Worm (Caenorhabditis elegans) whole organism, young adult: ENCODE data around the gene F41H10.4.

ENCODE experiments used
- B0019.2 ChIP-seq: fragments of 200-800 bp; sonication (Bioruptor generic); conservative IDR thresholded peaks from 2 replicates; pipeline ENCODE4 v1.3.6; 2022; ENCODE audit warnings: missing genetic modification reagents, missing genetic modification characterization, missing compliant biosample characterization
- B0035.1 ChIP-seq: sonication (generic microtip); optimal IDR thresholded peaks from 2 replicates; lab custom pipeline; 2016; ENCODE audit warnings: missing genetic modification characterization, mild to moderate bottlenecking, missing compliant biosample characterization, missing genotype, missing genetic modification reagents
- B0261.1 ChIP-seq: sonication (generic microtip); optimal IDR thresholded peaks from 2 replicates; lab custom pipeline; 2016; ENCODE audit warnings: mild to moderate bottlenecking, missing genetic modification characterization, moderate library complexity, missing compliant biosample characterization
- C06A6.2 ChIP-seq: fragments of 200-800 bp; sonication (Bioruptor generic); conservative IDR thresholded peaks from 2 replicates; pipeline ENCODE4 v1.3.6; 2022; ENCODE audit warnings: missing genetic modification characterization, missing compliant biosample characterization
- F10E7.11 ChIP-seq: sonication (generic microtip); optimal IDR thresholded peaks from 2 replicates; lab custom pipeline; 2017; ENCODE audit warnings: mild to moderate bottlenecking, missing genetic modification characterization, moderate library complexity, missing compliant biosample characterization
- F23B12.7 ChIP-seq: sonication (generic microtip); optimal IDR thresholded peaks from 2 replicates; lab custom pipeline; 2017; ENCODE audit warnings: missing genetic modification characterization, mild to moderate bottlenecking, missing compliant biosample characterization, antibody characterized with exemption, moderate library complexity; ENCODE audit not compliant: insufficient read depth
- F33H1.4 ChIP-seq: fragments of 200-800 bp; sonication (Bioruptor generic); IDR thresholded peaks from 2 replicates; pipeline ENCODE4 v1.3.6; 2022; ENCODE audit warnings: missing genetic modification reagents, missing genetic modification characterization, missing compliant biosample characterization
- F55B11.4 ChIP-seq: sonication (generic microtip); optimal IDR thresholded peaks from 2 replicates; lab custom pipeline; 2016; ENCODE audit warnings: missing compliant biosample characterization, missing genetic modification characterization, borderline replicate concordance; ENCODE audit not compliant: insufficient read depth
- K12H6.12 ChIP-seq: fragments of 200-800 bp; sonication (Bioruptor generic); optimal IDR thresholded peaks from 2 replicates; lab custom pipeline; 2018; ENCODE audit warnings: mild to moderate bottlenecking, missing genetic modification characterization, missing compliant biosample characterization
- T07F8.4 ChIP-seq: sonication (generic microtip); optimal IDR thresholded peaks from 2 replicates; lab custom pipeline; 2016; ENCODE audit warnings: mild to moderate bottlenecking, missing genetic modification characterization, moderate library complexity, missing compliant biosample characterization
- Y67H2A.10 ChIP-seq: fragments of 200-800 bp; sonication (Bioruptor generic); conservative IDR thresholded peaks from 2 replicates; pipeline ENCODE4 v1.3.6; 2022; ENCODE audit warnings: missing genetic modification reagents, missing genetic modification characterization, missing compliant biosample characterization
- akir-1 ChIP-seq: fragments of 200-800 bp; sonication (Bioruptor generic); optimal IDR thresholded peaks from 2 replicates; lab custom pipeline; 2018; ENCODE audit warnings: mild to moderate bottlenecking, missing genetic modification characterization, moderate library complexity, missing compliant biosample characterization
- ama-1 ChIP-seq, 3 experiments: fragments of 150-350 bp in 1 of 3; sonication (generic microtip) in 2 of 3; optimal IDR thresholded peaks; 2 replicates each; lab custom pipeline; 2014 to 2018; ENCODE audit warnings: missing biosample characterization in 2 of 3, missing genetic modification characterization in 2 of 3, missing genetic modification reagents in 2 of 3
- aptf-3 ChIP-seq: fragments of 200-800 bp; sonication (Bioruptor generic); IDR thresholded peaks from 2 replicates; pipeline ENCODE4 v1.3.6; 2022; ENCODE audit warnings: missing genetic modification characterization, missing compliant biosample characterization
- atf-7 ChIP-seq: sonication (generic microtip); optimal IDR thresholded peaks from 2 replicates; lab custom pipeline; 2017; ENCODE audit warnings: mild to moderate bottlenecking, missing genetic modification characterization, missing compliant biosample characterization
- athp-1 ChIP-seq: sonication (generic microtip); optimal IDR thresholded peaks from 2 replicates; lab custom pipeline; 2017; ENCODE audit warnings: mild to moderate bottlenecking, missing genetic modification characterization, missing compliant biosample characterization
- bed-1 ChIP-seq: fragments of 200-800 bp; sonication (Bioruptor generic); IDR thresholded peaks from 2 replicates; pipeline ENCODE4 v1.3.6; 2022; ENCODE audit warnings: missing genetic modification reagents, missing genetic modification characterization, missing compliant biosample characterization
- ccch-3 ChIP-seq: fragments of 200-800 bp; sonication (Bioruptor generic); optimal IDR thresholded peaks from 2 replicates; lab custom pipeline; 2018; ENCODE audit warnings: mild to moderate bottlenecking, missing genetic modification characterization, missing compliant biosample characterization
- cebp-1 ChIP-seq, 2 experiments: fragments of 200-800 bp in 1 of 2; sonication (Bioruptor generic) in 1 of 2; sonication (generic microtip) in 1 of 2; IDR thresholded peaks in 1 of 2; optimal IDR thresholded peaks in 1 of 2; 2 replicates each; pipeline versions ENCODE4 v1.3.6 to Lab custom; 2017 to 2022; ENCODE audit warnings: missing compliant biosample characterization in 2 of 2, missing genetic modification characterization in 2 of 2, mild to moderate bottlenecking in 1 of 2, missing genetic modification reagents in 1 of 2, moderate library complexity in 1 of 2
- ceh-100 ChIP-seq: fragments of 200-800 bp; sonication (Bioruptor generic); IDR thresholded peaks from 2 replicates; pipeline ENCODE4 v1.3.6; 2022; ENCODE audit warnings: missing genetic modification reagents, missing genetic modification characterization, missing compliant biosample characterization
- die-1 ChIP-seq: sonication (generic microtip); optimal IDR thresholded peaks from 2 replicates; lab custom pipeline; 2016; ENCODE audit warnings: missing genotype, mild to moderate bottlenecking, missing genetic modification characterization, missing compliant biosample characterization
- dox-1 ChIP-seq: fragments of 200-800 bp; sonication (Bioruptor generic); IDR thresholded peaks from 2 replicates; pipeline ENCODE4 v1.3.6; 2022; ENCODE audit warnings: missing genetic modification reagents, missing genetic modification characterization, missing compliant biosample characterization
- egl-44 ChIP-seq: fragments of 200-800 bp; sonication (Bioruptor generic); IDR thresholded peaks from 2 replicates; pipeline ENCODE4 v1.3.6; 2022; ENCODE audit warnings: missing genetic modification reagents, missing genetic modification characterization, missing compliant biosample characterization
- egrh-3 ChIP-seq: fragments of 200-800 bp; sonication (Bioruptor generic); IDR thresholded peaks from 2 replicates; pipeline ENCODE4 v1.3.6; 2022; ENCODE audit warnings: missing genetic modification reagents, missing genetic modification characterization, missing compliant biosample characterization
- ekl-4 ChIP-seq: fragments of 200-800 bp; sonication (Bioruptor generic); IDR thresholded peaks from 2 replicates; pipeline ENCODE4 v1.3.6; 2022; ENCODE audit warnings: missing genetic modification reagents, missing genetic modification characterization, missing compliant biosample characterization
- fkh-3 ChIP-seq: sonication (generic microtip); optimal IDR thresholded peaks from 2 replicates; lab custom pipeline; 2016; ENCODE audit warnings: mild to moderate bottlenecking, missing genetic modification characterization, missing compliant biosample characterization
- hmg-1.2 ChIP-seq: fragments of 200-800 bp; sonication (Bioruptor generic); IDR thresholded peaks from 2 replicates; pipeline ENCODE4 v1.3.6; 2022; ENCODE audit warnings: missing genetic modification reagents, missing genetic modification characterization, missing compliant biosample characterization
- lag-1 ChIP-seq: fragments of 200-800 bp; sonication (Bioruptor generic); IDR thresholded peaks from 2 replicates; pipeline ENCODE4 v1.3.6; 2022; ENCODE audit warnings: missing genetic modification reagents, missing genetic modification characterization, missing compliant biosample characterization
- lin-40 ChIP-seq: sonication (generic microtip); optimal IDR thresholded peaks from 2 replicates; lab custom pipeline; 2016; ENCODE audit warnings: missing genetic modification characterization, mild to moderate bottlenecking, missing compliant biosample characterization, missing genotype, missing genetic modification reagents
- madf-3 ChIP-seq: fragments of 200-800 bp; sonication (Bioruptor generic); IDR thresholded peaks from 2 replicates; pipeline ENCODE4 v1.3.6; 2022; ENCODE audit warnings: missing genetic modification reagents, missing genetic modification characterization, missing compliant biosample characterization
- mes-4 ChIP-seq: sonication (generic microtip); optimal IDR thresholded peaks from 2 replicates; lab custom pipeline; 2016; ENCODE audit warnings: missing genotype, missing genetic modification characterization, missing compliant biosample characterization
- nfyb-1 ChIP-seq: fragments of 200-800 bp; sonication (Bioruptor generic); IDR thresholded peaks from 2 replicates; pipeline ENCODE4 v1.3.6; 2022; ENCODE audit warnings: missing genetic modification reagents, missing genetic modification characterization, missing compliant biosample characterization
- nhr-90 ChIP-seq: sonication (generic microtip); optimal IDR thresholded peaks from 2 replicates; lab custom pipeline; 2016; ENCODE audit warnings: missing genotype, mild to moderate bottlenecking, missing genetic modification characterization, missing compliant biosample characterization
- pbrm-1 ChIP-seq: fragments of 200-800 bp; sonication (Bioruptor generic); IDR thresholded peaks from 2 replicates; pipeline ENCODE4 v1.3.6; 2022; ENCODE audit warnings: missing genetic modification reagents, missing genetic modification characterization, missing compliant biosample characterization
- pha-4 ChIP-seq: fragments of 150-350 bp; sonication (generic microtip); optimal IDR thresholded peaks from 2 replicates; lab custom pipeline; 2014; ENCODE audit warnings: missing biosample characterization, missing genetic modification reagents, missing genetic modification characterization
- rec-8 ChIP-seq, 2 experiments: sonication (generic microtip); optimal IDR thresholded peaks; 2 replicates each; lab custom pipeline; 2016; ENCODE audit warnings: mild to moderate bottlenecking in 2 of 2, missing genetic modification characterization in 2 of 2, missing genetic modification reagents in 2 of 2, missing genotype in 2 of 2, missing biosample characterization in 1 of 2, missing compliant biosample characterization in 1 of 2, moderate library complexity in 1 of 2
- repo-1 ChIP-seq: sonication (generic microtip); optimal IDR thresholded peaks from 2 replicates; lab custom pipeline; 2017; ENCODE audit warnings: mild to moderate bottlenecking, missing genetic modification characterization, missing compliant biosample characterization
- rpc-1 ChIP-seq, 2 experiments: fragments of 150-350 bp in 1 of 2; sonication (generic microtip) in 1 of 2; optimal IDR thresholded peaks; 2 replicates each; lab custom pipeline; 2014 to 2018; ENCODE audit warnings: missing biosample characterization in 1 of 2, missing genetic modification characterization in 1 of 2, missing genetic modification reagents in 1 of 2, missing genotype in 1 of 2
- sptf-2 ChIP-seq: fragments of 200-800 bp; sonication (Bioruptor generic); optimal IDR thresholded peaks from 2 replicates; lab custom pipeline; 2018; ENCODE audit warnings: mild to moderate bottlenecking, missing genetic modification characterization, missing compliant biosample characterization
- tbp1 ChIP-seq: fragments of 200-800 bp; sonication (Bioruptor generic); optimal IDR thresholded peaks from 2 replicates; lab custom pipeline; 2018; ENCODE audit warnings: mild to moderate bottlenecking, missing genetic modification characterization, missing compliant biosample characterization
- tbx-9 ChIP-seq: sonication (generic microtip); optimal IDR thresholded peaks from 2 replicates; lab custom pipeline; 2016; ENCODE audit warnings: borderline replicate concordance, missing genetic modification characterization, inconsistent platforms, missing compliant biosample characterization
- unc-130 ChIP-seq: sonication (generic microtip); optimal IDR thresholded peaks from 2 replicates; lab custom pipeline; 2016; ENCODE audit warnings: missing genetic modification reagents, missing genetic modification characterization, missing compliant biosample characterization
- zfh-2 ChIP-seq: fragments of 200-800 bp; sonication (Bioruptor generic); conservative IDR thresholded peaks from 2 replicates; pipeline ENCODE4 v1.3.6; 2022; ENCODE audit warnings: missing genetic modification reagents, missing genetic modification characterization, missing compliant biosample characterization
- zim-3 ChIP-seq: sonication (generic microtip); optimal IDR thresholded peaks from 2 replicates; lab custom pipeline; 2017; ENCODE audit warnings: mild to moderate bottlenecking, missing genetic modification characterization, moderate library complexity, missing compliant biosample characterization
- ztf-25 ChIP-seq: fragments of 200-800 bp; sonication (Bioruptor generic); IDR thresholded peaks from 2 replicates; pipeline ENCODE4 v1.3.6; 2022; ENCODE audit warnings: missing genetic modification reagents, missing genetic modification characterization, missing compliant biosample characterization
- ztf-3 ChIP-seq: fragments of 200-800 bp; sonication (Bioruptor generic); optimal IDR thresholded peaks from 2 replicates; lab custom pipeline; 2018; ENCODE audit warnings: mild to moderate bottlenecking, missing genetic modification characterization, missing compliant biosample characterization
- ztf-6 ChIP-seq: fragments of 200-800 bp; sonication (Bioruptor generic); IDR thresholded peaks from 2 replicates; pipeline ENCODE4 v1.3.6; 2022; ENCODE audit warnings: missing genetic modification reagents, missing genetic modification characterization, missing compliant biosample characterization

F41H10.4 gene

ce11 chrIV:5394687-5395086 lies 30.3 kb downstream of the F41H10.4 start, which contains the start of the genes perm-3 and swsn-6 (continued):
- TF ChIP-seq F55B11.4 (tag; lab: Kevin White, UChicago): no peak
- no peak for TF ChIP-seq aptf-3 (GFP tag; lab: Robert Waterston, UW)
- TF ChIP-seq madf-3: peak; percentile 64; the same call in 1 of the 2 replicates
- peak; percentile 83 for TF ChIP-seq pbrm-1 (GFP tag; lab: Robert Waterston, UW)
- TF ChIP-seq athp-1 (tag; lab: Kevin White, UChicago): no peak
- no peak for TF ChIP-seq die-1 (tag; lab: Kevin White, UChicago)
- no peak for TF ChIP-seq ztf-6 (GFP tag; lab: Robert Waterston, UW)
- TF ChIP-seq egl-44 (GFP tag; lab: Robert Waterston, UW): no peak
- TF ChIP-seq bed-1: no peak
- peak; percentile 34 for TF ChIP-seq F23B12.7 (tag; lab: Kevin White, UChicago)
- no peak for TF ChIP-seq tbx-9 (tag; lab: Kevin White, UChicago)
- no peak for TF ChIP-seq ccch-3
- no peak for TF ChIP-seq Y67H2A.10 (GFP tag; lab: Robert Waterston, UW)
- no peak for TF ChIP-seq rpc-1 (optimal IDR thresholded peaks at IDR 0.05; lab: Kevin White, UChicago)
- TF ChIP-seq rpc-1 (tag; optimal IDR thresholded peaks at IDR 0.05; lab: Kevin White, UChicago): no peak
- no peak for TF ChIP-seq ztf-25 (GFP tag; lab: Robert Waterston, UW)
- peak; percentile 40; the same call in 1 of the 2 replicates for TF ChIP-seq hmg-1.2
- no peak for TF ChIP-seq B0035.1 (tag; lab: Kevin White, UChicago)
- TF ChIP-seq pha-4 (tag; lab: Kevin White, UChicago): peak; percentile 0
- no peak for TF ChIP-seq fkh-3
- TF ChIP-seq K12H6.12: no peak
- peak; percentile 81 for TF ChIP-seq lin-40 (tag; lab: Kevin White, UChicago)
- peak; percentile 83 for TF ChIP-seq ekl-4 (GFP tag; lab: Robert Waterston, UW)
- no peak for TF ChIP-seq lag-1 (GFP tag; lab: Robert Waterston, UW)
- no peak for TF ChIP-seq mes-4 (tag; lab: Kevin White, UChicago)
- no peak for TF ChIP-seq ztf-3
- no peak for TF ChIP-seq nfyb-1 (GFP tag; lab: Robert Waterston, UW)
- no peak; the same call in 1 of the 2 replicates for TF ChIP-seq C06A6.2 (GFP tag; lab: Robert Waterston, UW)
- TF ChIP-seq F33H1.4: peak; percentile 65
- no peak for TF ChIP-seq nhr-90
- TF ChIP-seq tbp1 (GFP tag; lab: Kevin White, UChicago): peak; percentile 50
- TF ChIP-seq akir-1 (GFP tag; lab: Kevin White, UChicago): no peak
- no peak for TF ChIP-seq sptf-2
- no peak for TF ChIP-seq B0019.2 (GFP tag; lab: Robert Waterston, UW)
- no peak for TF ChIP-seq atf-7 (tag; lab: Kevin White, UChicago)
- no peak for TF ChIP-seq egrh-3
- TF ChIP-seq repo-1 (tag; lab: Kevin White, UChicago): no peak
- TF ChIP-seq T07F8.4: no peak
- peak; percentile 83 for TF ChIP-seq dox-1
- TF ChIP-seq zfh-2 (GFP tag; lab: Robert Waterston, UW): no peak
- TF ChIP-seq F10E7.11: no peak
- TF ChIP-seq B0261.1: no peak
- TF ChIP-seq rec-8 (tag; optimal IDR thresholded peaks at IDR 0.05; lab: Kevin White, UChicago): no peak
- TF ChIP-seq cebp-1 (GFP tag; IDR thresholded peaks at IDR 0.05; lab: Robert Waterston, UW): no peak
- peak; percentile 65 for TF ChIP-seq cebp-1 (tag; optimal IDR thresholded peaks at IDR 0.05; lab: Kevin White, UChicago)
- no peak for TF ChIP-seq ama-1 (optimal IDR thresholded peaks at IDR 0.05; lab: Kevin White, UChicago)
- no peak for TF ChIP-seq ama-1 (GFP tag; optimal IDR thresholded peaks at IDR 0.05; lab: Kevin White, UChicago)
- TF ChIP-seq unc-130 (GFP tag; lab: Kevin White, UChicago): peak; percentile 14
- TF ChIP-seq ceh-100 (GFP tag; lab: Robert Waterston, UW): 0 out of 2 replicates have a peak, but pooled peaks have one; percentile 22
- no peak for TF ChIP-seq zim-3 (tag; lab: Kevin White, UChicago)
